Fruit fly (Drosophila melanogaster) whole organism, prepupa: ENCODE data around the gene RanBP3.

ENCODE experiments used
- CG34406 ChIP-seq: fragments of 200-800 bp; sonication (Bioruptor generic); optimal IDR thresholded peaks from 3 replicates; lab custom pipeline; 2016; ENCODE audit warnings: missing biosample characterization, missing genetic modification characterization
- CG3919 ChIP-seq: fragments of 200-800 bp; sonication (Bioruptor generic); optimal IDR thresholded peaks from 3 replicates; lab custom pipeline; 2016; ENCODE audit warnings: missing biosample characterization, missing genetic modification characterization
- CG7368 ChIP-seq: fragments of 200-800 bp; sonication (Bioruptor generic); optimal IDR thresholded peaks from 3 replicates; lab custom pipeline; 2016; ENCODE audit warnings: missing biosample characterization, missing genetic modification characterization
- CG8119 ChIP-seq: fragments of 200-800 bp; sonication (Bioruptor generic); IDR thresholded peaks from 3 replicates; pipeline ENCODE4 v1.3.6; 2022; ENCODE audit warnings: missing biosample characterization, missing genetic modification characterization
- Eip78C ChIP-seq: fragments of 200-800 bp; sonication (Bioruptor generic); peaks from one replicate; lab custom pipeline; 2016; ENCODE audit warnings: missing biosample characterization, missing genetic modification characterization
- Gug ChIP-seq: fragments of 200-800 bp; sonication (Bioruptor generic); IDR thresholded peaks from 2 replicates; pipeline ENCODE4 v1.3.6; 2022; ENCODE audit warnings: missing biosample characterization, missing genetic modification characterization
- Hr38 ChIP-seq: sonication (Bioruptor generic); optimal IDR thresholded peaks from 2 replicates; lab custom pipeline; 2016; ENCODE audit warnings: missing biosample characterization, missing genetic modification characterization
- Hr39 ChIP-seq: fragments of 200-800 bp; sonication (Bioruptor generic); optimal IDR thresholded peaks from 2 replicates; lab custom pipeline; 2016; ENCODE audit warnings: missing biosample characterization, missing genetic modification characterization
- Sox102F ChIP-seq: fragments of 200-800 bp; sonication (Bioruptor generic); optimal IDR thresholded peaks from 2 replicates; lab custom pipeline; 2016; ENCODE audit warnings: missing biosample characterization, mild to moderate bottlenecking, missing genetic modification characterization
- Sox14 ChIP-seq: fragments of 200-800 bp; sonication (Bioruptor generic); optimal IDR thresholded peaks from 3 replicates; lab custom pipeline; 2016; ENCODE audit warnings: missing biosample characterization, missing genetic modification characterization
- dac ChIP-seq: fragments of 200-800 bp; sonication (Bioruptor generic); optimal IDR thresholded peaks from 2 replicates; lab custom pipeline; 2017; ENCODE audit warnings: missing biosample characterization, mild to moderate bottlenecking, missing genetic modification characterization
- dsx ChIP-seq: fragments of 200-800 bp; optimal IDR thresholded peaks from 3 replicates; lab custom pipeline; 2019; ENCODE audit warnings: missing biosample characterization, mild to moderate bottlenecking, missing genetic modification characterization, moderate library complexity; ENCODE audit not compliant: poor library complexity, severe bottlenecking
- lz ChIP-seq: fragments of 200-800 bp; sonication (Bioruptor generic); optimal IDR thresholded peaks from 3 replicates; lab custom pipeline; 2016; ENCODE audit warnings: missing biosample characterization, missing genetic modification characterization

- TF ChIP-seq Sox14 = no peak
- peak; percentile 72 for TF ChIP-seq CG8119
- TF ChIP-seq CG34406 = peak; percentile 35
- TF ChIP-seq Sox102F (GFP tag; lab: Kevin White, UChicago) = no peak
- peak; percentile 61 for TF ChIP-seq Eip78C (GFP tag; lab: Kevin White, UChicago)
- peak; percentile 32 for TF ChIP-seq dsx (GFP tag; lab: Kevin White, UChicago)
- no peak for TF ChIP-seq CG3919 (GFP tag; lab: Kevin White, UChicago)
- no peak for TF ChIP-seq Gug
- TF ChIP-seq lz (GFP tag; lab: Kevin White, UChicago) = no peak
- no peak for TF ChIP-seq CG7368 (GFP tag; lab: Kevin White, UChicago)
- TF ChIP-seq Hr39 (GFP tag; lab: Kevin White, UChicago) = no peak
- TF ChIP-seq dac (GFP tag; lab: Kevin White, UChicago) = peak; percentile 21
- TF ChIP-seq Hr38 = no peak
These were observed 17.8 kb downstream of the RanBP3 start for dm6 chr3R:23734573-23735404.
